Fruit fly (Drosophila melanogaster) whole organism: ENCODE results near the gene CG8360.

Source experiments
- CG8478 ChIP-seq: fragments of >200 bp; optimal IDR thresholded peaks from 2 replicates; lab custom pipeline; 2018; ENCODE audit warnings: inconsistent platforms
- Dll ChIP-seq: fragments of >200 bp; optimal IDR thresholded peaks from 2 replicates; lab custom pipeline; 2017
- EcR ChIP-seq, 2 experiments: fragments of >200 bp; optimal IDR thresholded peaks; 2 replicates each; lab custom pipeline; 2017; ENCODE audit warnings: missing biosample characterization in 2 of 2, missing genetic modification characterization in 2 of 2, missing genetic modification reagents in 2 of 2
- psq ChIP-seq: fragments of >200 bp; optimal IDR thresholded peaks from 2 replicates; lab custom pipeline; 2017
- usp ChIP-seq: fragments of >200 bp; optimal IDR thresholded peaks from 2 replicates; lab custom pipeline; 2017; ENCODE audit warnings: missing biosample characterization, missing genetic modification characterization, mixed read lengths

DNA sequence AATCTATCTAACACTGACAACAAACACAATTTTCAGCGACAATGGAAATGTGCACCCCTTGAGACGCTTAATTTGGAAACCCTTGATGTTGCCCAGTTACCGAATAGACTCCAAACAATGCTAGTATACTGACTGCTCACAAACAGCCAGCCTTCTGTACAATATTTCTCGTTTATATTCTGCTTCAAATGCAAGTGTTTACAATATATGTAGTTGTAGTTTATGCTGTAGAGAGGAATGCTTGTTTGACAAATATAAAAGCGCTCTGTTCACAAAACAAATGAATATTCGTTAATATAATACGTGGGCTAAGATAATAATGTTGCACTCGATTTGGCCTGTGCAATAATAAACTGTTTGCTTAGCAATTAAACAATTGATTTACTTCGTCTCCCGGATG is 5.2 kb downstream of the CG8360 start, which contains the start of gene CG8292:
- TF ChIP-seq psq (lab: Kevin White, UChicago) (no peak), CG8478 (lab: Kevin White, UChicago) (no peak), usp (GFP tag; lab: Kevin White, UChicago) (no peak), Dll (lab: Kevin White, UChicago) (no peak), EcR (GFP tag; optimal IDR thresholded peaks at IDR 0.05; lab: Kevin White, UChicago) (no peak)
